Fruit fly (Drosophila melanogaster) whole organism, pupa: ENCODE data around the gene SLC22A.

Experiments used
- CG10348 ChIP-seq: fragments of 200-800 bp; sonication (Bioruptor generic); IDR thresholded peaks from 2 replicates; pipeline ENCODE4 v1.3.6; 2022; ENCODE audit warnings: missing biosample characterization, missing genetic modification characterization
- CG12605 ChIP-seq: fragments of 200-800 bp; sonication (Bioruptor generic); IDR thresholded peaks from 2 replicates; pipeline ENCODE4 v1.3.6; 2022; ENCODE audit warnings: missing biosample characterization, missing genetic modification characterization
- CG13204 ChIP-seq: fragments of 200-800 bp; sonication (Bioruptor generic); optimal IDR thresholded peaks from 2 replicates; lab custom pipeline; 2018; ENCODE audit warnings: missing biosample characterization, mild to moderate bottlenecking, missing genetic modification characterization, moderate library complexity
- CG14655 ChIP-seq: fragments of 200-800 bp; sonication (Bioruptor generic); optimal IDR thresholded peaks from 3 replicates; lab custom pipeline; 2017; ENCODE audit warnings: mild to moderate bottlenecking, missing biosample characterization, missing genetic modification reagents, missing genetic modification characterization
- CG15710 ChIP-seq: fragments of 200-800 bp; sonication (Bioruptor generic); optimal IDR thresholded peaks from 2 replicates; lab custom pipeline; 2018; ENCODE audit warnings: missing biosample characterization, mild to moderate bottlenecking, missing genetic modification characterization, moderate library complexity
- CG17806 ChIP-seq: fragments of 200-800 bp; sonication (Bioruptor generic); optimal IDR thresholded peaks from 2 replicates; lab custom pipeline; 2018; ENCODE audit warnings: missing biosample characterization, mild to moderate bottlenecking, missing genetic modification characterization, moderate library complexity
- CG32121 ChIP-seq: fragments of 200-800 bp; sonication (Bioruptor generic); IDR thresholded peaks from 2 replicates; pipeline ENCODE4 v1.3.6; 2022; ENCODE audit warnings: missing biosample characterization, missing genetic modification characterization
- CG34367 ChIP-seq: fragments of 200-800 bp; sonication (Bioruptor generic); optimal IDR thresholded peaks from 2 replicates; lab custom pipeline; 2018; ENCODE audit warnings: missing biosample characterization, mild to moderate bottlenecking, missing genetic modification characterization
- CG4496 ChIP-seq: fragments of 200-800 bp; sonication (Bioruptor generic); IDR thresholded peaks from 3 replicates; pipeline ENCODE4 v1.3.6; 2022; ENCODE audit warnings: missing biosample characterization, missing genetic modification characterization
- CG8159 ChIP-seq: fragments of 200-800 bp; sonication (Bioruptor generic); optimal IDR thresholded peaks from 3 replicates; lab custom pipeline; 2018; ENCODE audit warnings: missing biosample characterization, mild to moderate bottlenecking, missing genetic modification characterization, moderate library complexity
- CG8301 ChIP-seq: fragments of 200-800 bp; sonication (Bioruptor generic); optimal IDR thresholded peaks from 2 replicates; lab custom pipeline; 2018; ENCODE audit warnings: missing biosample characterization, mild to moderate bottlenecking, missing genetic modification characterization
- CG9948 ChIP-seq: fragments of 200-800 bp; sonication (Bioruptor generic); optimal IDR thresholded peaks from 2 replicates; lab custom pipeline; 2018; ENCODE audit warnings: missing biosample characterization, mild to moderate bottlenecking, missing genetic modification characterization, moderate library complexity
- D1 ChIP-seq: fragments of 200-800 bp; sonication (Bioruptor generic); optimal IDR thresholded peaks from 2 replicates; lab custom pipeline; 2018; ENCODE audit warnings: missing biosample characterization, mild to moderate bottlenecking, missing genetic modification characterization, moderate library complexity
- EcR ChIP-seq: fragments of 200-800 bp; sonication (Bioruptor generic); optimal IDR thresholded peaks from 3 replicates; lab custom pipeline; 2019; ENCODE audit warnings: missing biosample characterization, missing genetic modification characterization, mild to moderate bottlenecking, moderate library complexity, missing genetic modification reagents
- Ets98B ChIP-seq: fragments of 200-800 bp; sonication (Bioruptor generic); IDR thresholded peaks from 2 replicates; pipeline ENCODE4 v1.3.6; 2022; ENCODE audit warnings: missing biosample characterization, missing genetic modification characterization
- Pif1A ChIP-seq: fragments of 200-800 bp; sonication (Bioruptor generic); optimal IDR thresholded peaks from 3 replicates; lab custom pipeline; 2016; ENCODE audit warnings: missing biosample characterization, missing genetic modification characterization
- Pif1B ChIP-seq: fragments of 200-800 bp; sonication (Bioruptor generic); optimal IDR thresholded peaks from 3 replicates; lab custom pipeline; 2016; ENCODE audit warnings: missing biosample characterization, missing genetic modification characterization
- Snoo ChIP-seq: fragments of 200-800 bp; sonication (Bioruptor generic); optimal IDR thresholded peaks from 3 replicates; lab custom pipeline; 2017; ENCODE audit warnings: missing biosample characterization, mild to moderate bottlenecking, missing genetic modification characterization, inconsistent platforms
- fd96Ca ChIP-seq: fragments of 200-800 bp; sonication (Bioruptor generic); IDR thresholded peaks from 3 replicates; pipeline ENCODE4 v1.3.6; 2022; ENCODE audit warnings: missing biosample characterization, missing genetic modification characterization
- gl ChIP-seq: fragments of 200-800 bp; sonication (Bioruptor generic); optimal IDR thresholded peaks from 2 replicates; lab custom pipeline; 2018; ENCODE audit warnings: missing biosample characterization, mild to moderate bottlenecking, missing genetic modification characterization
- rn ChIP-seq: fragments of 200-800 bp; sonication (Bioruptor generic); IDR thresholded peaks from 2 replicates; pipeline ENCODE4 v1.3.6; 2022; ENCODE audit warnings: missing biosample characterization, missing genetic modification characterization

Gene SLC22A

dm6 chr3L:21971735-21972134, 37.2 kb downstream of the SLC22A start, which contains the start of gene P5CS:
P5CS (plus strand) TSS chr3L:21972002.
- TF ChIP-seq Ets98B (no peak), Pif1B (GFP tag; lab: Kevin White, UChicago) (no peak), CG10348 (GFP tag; lab: Robert Waterston, UW) (no peak), CG14655 (GFP tag; lab: Kevin White, UChicago) (no peak), EcR (GFP tag; lab: Kevin White, UChicago) (peak; percentile 79), CG4496 (GFP tag; lab: Robert Waterston, UW) (no peak), CG13204 (GFP tag; lab: Kevin White, UChicago) (peak; percentile 6), CG9948 (tag; lab: Kevin White, UChicago) (no peak)

dm6 chr3L:21972162-21973022, 37.9 kb downstream of the SLC22A start:
- TF ChIP-seq CG10348 (GFP tag; lab: Robert Waterston, UW): no peak
- no peak for TF ChIP-seq CG32121 (GFP tag; lab: Robert Waterston, UW)
- TF ChIP-seq Pif1B (GFP tag; lab: Kevin White, UChicago): peak; percentile 20
- TF ChIP-seq CG14655 (GFP tag; lab: Kevin White, UChicago): peak; percentile 54
- no peak for TF ChIP-seq Snoo (tag; lab: Kevin White, UChicago)
- no peak for TF ChIP-seq rn (GFP tag; lab: Robert Waterston, UW)
- peak; percentile 58; the same call in 2 of the 3 replicates for TF ChIP-seq CG4496 (GFP tag; lab: Robert Waterston, UW)
- TF ChIP-seq CG8301 (tag; lab: Kevin White, UChicago): peak; percentile 40
- TF ChIP-seq gl (tag; lab: Kevin White, UChicago): no peak
- TF ChIP-seq CG8159 (tag; lab: Kevin White, UChicago): peak; percentile 70
- peak; percentile 54 for TF ChIP-seq CG12605 (GFP tag; lab: Robert Waterston, UW)
- TF ChIP-seq D1 (tag; lab: Kevin White, UChicago): no peak
- no peak for TF ChIP-seq CG17806 (tag; lab: Kevin White, UChicago)
- peak; percentile 13 for TF ChIP-seq CG34367 (tag; lab: Kevin White, UChicago)
- TF ChIP-seq Ets98B: peak; percentile 46; the same call in 1 of the 2 replicates
- TF ChIP-seq fd96Ca (GFP tag; lab: Robert Waterston, UW): peak; percentile 46; the same call in 1 of the 3 replicates
- peak; percentile 23 for TF ChIP-seq Pif1A (GFP tag; lab: Kevin White, UChicago)
- no peak for TF ChIP-seq CG13204 (GFP tag; lab: Kevin White, UChicago)
- peak; percentile 25 for TF ChIP-seq CG15710 (tag; lab: Kevin White, UChicago)
- no peak for TF ChIP-seq EcR (GFP tag; lab: Kevin White, UChicago)
- no peak for TF ChIP-seq CG9948 (tag; lab: Kevin White, UChicago)

- TF ChIP-seq D1 (tag; lab: Kevin White, UChicago): no peak
- no peak for TF ChIP-seq Ets98B
- TF ChIP-seq gl (tag; lab: Kevin White, UChicago): no peak
- no peak for TF ChIP-seq CG14655 (GFP tag; lab: Kevin White, UChicago)
- no peak for TF ChIP-seq CG8301 (tag; lab: Kevin White, UChicago)
- no peak for TF ChIP-seq CG13204 (GFP tag; lab: Kevin White, UChicago)
- no peak for TF ChIP-seq CG12605 (GFP tag; lab: Robert Waterston, UW)
- no peak for TF ChIP-seq Snoo (tag; lab: Kevin White, UChicago)
- no peak for TF ChIP-seq fd96Ca (GFP tag; lab: Robert Waterston, UW)
- no peak for TF ChIP-seq CG17806 (tag; lab: Kevin White, UChicago)
- no peak for TF ChIP-seq CG10348 (GFP tag; lab: Robert Waterston, UW)
- no peak for TF ChIP-seq CG8159 (tag; lab: Kevin White, UChicago)
- no peak for TF ChIP-seq CG15710 (tag; lab: Kevin White, UChicago)
- no peak for TF ChIP-seq CG9948 (tag; lab: Kevin White, UChicago)
- TF ChIP-seq rn (GFP tag; lab: Robert Waterston, UW): no peak
- no peak for TF ChIP-seq Pif1A (GFP tag; lab: Kevin White, UChicago)
Measured at dm6 chr3L:21973640-21974039, 39.1 kb downstream of the SLC22A start.

dm6 chr3L:21979789-21980188, 45.3 kb downstream of the SLC22A start:
- TF ChIP-seq CG13204 (GFP tag; lab: Kevin White, UChicago) (peak; percentile 37), CG17806 (tag; lab: Kevin White, UChicago) (no peak), gl (tag; lab: Kevin White, UChicago) (no peak), Pif1A (GFP tag; lab: Kevin White, UChicago) (no peak), CG32121 (GFP tag; lab: Robert Waterston, UW) (no peak), CG8301 (tag; lab: Kevin White, UChicago) (no peak), Ets98B (no peak)

- TF ChIP-seq CG17806 (tag; lab: Kevin White, UChicago) (no peak), rn (GFP tag; lab: Robert Waterston, UW) (no peak), CG12605 (GFP tag; lab: Robert Waterston, UW) (no peak), Pif1A (GFP tag; lab: Kevin White, UChicago) (no peak), D1 (tag; lab: Kevin White, UChicago) (no peak)
Measured at dm6 chr3L:21984910-21985309, 50.4 kb downstream of the SLC22A start, which contains the start of gene Act79B. Act79B (plus strand) TSS chr3L:21985210.
